Fruit fly (Drosophila melanogaster): ENCODE data around the gene CG32655.
A peak's percentile ranks its signal among the peaks of the same experiment; 100 is the strongest.

Gene CG32655

DNA sequence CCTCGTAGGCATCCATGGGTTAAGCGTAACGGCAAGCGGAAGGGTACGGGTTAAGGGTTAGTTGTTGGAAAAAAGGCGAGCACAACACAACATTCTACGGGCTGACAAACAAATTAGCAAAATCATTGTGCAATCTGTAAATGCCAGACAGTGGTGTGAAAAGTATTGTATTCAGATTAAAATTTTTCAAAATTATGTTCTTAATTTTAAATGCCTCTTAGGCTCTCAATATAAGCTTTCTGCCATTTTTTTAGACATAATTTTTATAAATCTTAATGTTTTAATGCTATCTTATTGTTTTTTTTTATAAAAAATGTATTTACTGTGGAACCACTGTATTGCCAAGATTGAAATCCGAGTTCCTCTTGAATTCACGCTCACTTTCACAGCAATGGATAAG lies 12.4 kb upstream of the CG32655 start (continued):
- TF ChIP-seq nau (GFP tag; optimal IDR thresholded peaks at IDR 0.05) (no peak), Blimp-1 (GFP tag; optimal IDR thresholded peaks at IDR 0.05) (peak; percentile 45), onecut (GFP tag; IDR thresholded peaks at IDR 0.05) (no peak), ken (GFP tag; IDR thresholded peaks at IDR 0.05) (no peak), hkb (optimal IDR thresholded peaks at IDR 0.05) (no peak), hkb (GFP tag; IDR thresholded peaks at IDR 0.05) (peak; percentile 34; the same call in 1 of the 2 replicates), Camta (GFP tag; optimal IDR thresholded peaks at IDR 0.05) (no peak), zen (tag; optimal IDR thresholded peaks at IDR 0.05) (no peak), tio (GFP tag; optimal IDR thresholded peaks at IDR 0.05) (no peak), CG14860 (GFP tag; IDR thresholded peaks at IDR 0.05; ENCODE audit: partially characterized antibody) (no peak), fru (optimal IDR thresholded peaks at IDR 0.05) (no peak), sob (GFP tag; IDR thresholded peaks at IDR 0.05) (no peak), prd (optimal IDR thresholded peaks at IDR 0.05) (no peak), prd (GFP tag; IDR thresholded peaks at IDR 0.05) (no peak), E2f2 (GFP tag; IDR thresholded peaks at IDR 0.05) (no peak), CG5953 (GFP tag; IDR thresholded peaks at IDR 0.05) (no peak), CG14667 (GFP tag; IDR thresholded peaks at IDR 0.05) (no peak), CG32532 (GFP tag; IDR thresholded peaks at IDR 0.05) (no peak), CG3847 (GFP tag; IDR thresholded peaks at IDR 0.05) (no peak), CG6272 (GFP tag; IDR thresholded peaks at IDR 0.05) (no peak), CG7556 (GFP tag; optimal IDR thresholded peaks at IDR 0.05) (peak; percentile 10), CG1832 (GFP tag; optimal IDR thresholded peaks at IDR 0.05) (no peak), Oli (tag; optimal IDR thresholded peaks at IDR 0.05) (peak; percentile 2), emc (GFP tag; optimal IDR thresholded peaks at IDR 0.05) (no peak), vfl (GFP tag; optimal IDR thresholded peaks at IDR 0.05) (no peak), Ravus (GFP tag; IDR thresholded peaks at IDR 0.05) (no peak), gsb-n (tag; optimal IDR thresholded peaks at IDR 0.05) (peak; percentile 44), CG7987 (GFP tag; optimal IDR thresholded peaks at IDR 0.05) (no peak), H2.0 (GFP tag; IDR thresholded peaks at IDR 0.05) (no peak), CG2712 (tag; optimal IDR thresholded peaks at IDR 0.05) (no peak), row (GFP tag; IDR thresholded peaks at IDR 0.05) (peak; percentile 42; the same call in 2 of the 3 replicates), CG13894 (tag; optimal IDR thresholded peaks at IDR 0.05) (no peak), CG16815 (GFP tag; optimal IDR thresholded peaks at IDR 0.05) (no peak), wek (GFP tag; optimal IDR thresholded peaks at IDR 0.05) (no peak), Aef1 (GFP tag; IDR thresholded peaks at IDR 0.05) (no peak), nom (GFP tag; optimal IDR thresholded peaks at IDR 0.05) (no peak), C15 (GFP tag; IDR thresholded peaks at IDR 0.05) (no peak), HLH54F (GFP tag; optimal IDR thresholded peaks at IDR 0.05) (no peak), Bgb (GFP tag; IDR thresholded peaks at IDR 0.05; ENCODE audit: partially characterized antibody) (no peak), CG42726 (GFP tag; IDR thresholded peaks at IDR 0.05; ENCODE audit: partially characterized antibody) (no peak), grau (tag; optimal IDR thresholded peaks at IDR 0.05) (peak; percentile 33), psq (GFP tag; optimal IDR thresholded peaks at IDR 0.05) (no peak), jumu (GFP tag; optimal IDR thresholded peaks at IDR 0.05) (no peak), CG3163 (GFP tag; optimal IDR thresholded peaks at IDR 0.05) (no peak), Sox102F (GFP tag; optimal IDR thresholded peaks at IDR 0.05) (peak; percentile 16), CG9437 (GFP tag; optimal IDR thresholded peaks at IDR 0.05) (no peak), NFAT (GFP tag; IDR thresholded peaks at IDR 0.05) (no peak), lab (GFP tag; optimal IDR thresholded peaks at IDR 0.05) (no peak), Atf3 (GFP tag; optimal IDR thresholded peaks at IDR 0.05) (no peak), CG18619 (GFP tag; optimal IDR thresholded peaks at IDR 0.05) (no peak), CG11723 (GFP tag; optimal IDR thresholded peaks at IDR 0.05) (no peak), CG4424 (GFP tag; optimal IDR thresholded peaks at IDR 0.05) (peak; percentile 27), Ets97D (GFP tag; optimal IDR thresholded peaks at IDR 0.05) (no peak)

Data from whole organism, embryonic.